Fruit fly (Drosophila melanogaster) whole organism, wandering third instar larva: Measurements from ENCODE around the gene CG44001.

Experiments
- Dfd ChIP-seq: fragments of >200 bp; optimal IDR thresholded peaks from 2 replicates; lab custom pipeline; 2017; ENCODE audit warnings: missing biosample characterization, missing genetic modification characterization
- usp ChIP-seq: fragments of >200 bp; optimal IDR thresholded peaks from 2 replicates; lab custom pipeline; 2017; ENCODE audit warnings: missing biosample characterization, missing genetic modification characterization

DNA sequence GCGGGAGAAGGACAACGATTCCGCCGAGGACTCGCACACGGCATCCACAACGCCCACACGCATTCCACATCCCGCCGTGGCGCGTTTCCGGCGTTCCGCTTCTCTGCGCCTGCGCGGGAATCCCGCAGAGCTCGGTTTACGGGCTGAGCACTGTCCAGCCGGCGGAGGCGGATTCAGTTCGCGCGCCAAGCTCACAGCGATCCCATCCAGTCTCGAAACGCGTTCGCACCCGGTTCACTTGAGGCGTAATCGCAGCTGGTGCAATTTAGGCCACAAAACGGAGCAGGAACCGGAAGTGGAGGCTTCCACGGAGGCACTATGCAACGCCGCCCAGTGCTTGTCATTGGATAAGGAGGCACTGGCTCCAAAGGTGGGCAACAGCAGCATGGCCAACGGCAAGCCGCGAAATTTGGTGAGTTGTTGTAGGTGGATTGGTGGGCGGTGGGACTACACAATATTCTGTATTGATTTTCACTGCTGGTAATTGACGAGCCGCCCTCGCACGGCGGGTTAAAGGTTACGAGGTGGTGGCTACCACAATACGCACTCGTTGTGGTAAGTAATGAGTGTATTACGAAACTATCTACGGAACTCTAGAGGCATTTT, 19.8 kb downstream of the CG44001 start:
- TF ChIP-seq Dfd (GFP tag; lab: Kevin White, UChicago) (no peak), usp (GFP tag; lab: Kevin White, UChicago) (no peak)
